Fruit fly (Drosophila melanogaster) whole organism, adult: Measurements from ENCODE around the gene CG17404.

ENCODE experiments used
- CG14711 ChIP-seq: fragments of 200-800 bp; sonication (Bioruptor generic); optimal IDR thresholded peaks from 2 replicates; lab custom pipeline; 2018; ENCODE audit warnings: missing biosample characterization, mild to moderate bottlenecking, missing genetic modification characterization, moderate library complexity
- CG33017 ChIP-seq: fragments of 200-800 bp; sonication (Bioruptor generic); optimal IDR thresholded peaks from 2 replicates; lab custom pipeline; 2018; ENCODE audit warnings: missing biosample characterization, mild to moderate bottlenecking, missing genetic modification characterization, moderate library complexity
- CG7045 ChIP-seq: fragments of 200-800 bp; sonication (Bioruptor generic); optimal IDR thresholded peaks from 2 replicates; lab custom pipeline; 2017; ENCODE audit warnings: missing biosample characterization, mild to moderate bottlenecking, missing genetic modification characterization
- Clk ChIP-seq: fragments of 200-800 bp; sonication (Bioruptor generic); optimal IDR thresholded peaks from 2 replicates; lab custom pipeline; 2017; ENCODE audit warnings: missing biosample characterization, missing genetic modification characterization
- Mnt ChIP-seq: fragments of 200-800 bp; sonication (Bioruptor generic); optimal IDR thresholded peaks from 2 replicates; lab custom pipeline; 2016; ENCODE audit warnings: missing biosample characterization, mild to moderate bottlenecking, missing genetic modification characterization
- bab1 ChIP-seq: fragments of 200-800 bp; sonication (Bioruptor generic); optimal IDR thresholded peaks from 3 replicates; lab custom pipeline; 2019; ENCODE audit warnings: missing biosample characterization, mild to moderate bottlenecking, missing genetic modification characterization, moderate library complexity
- cnc ChIP-seq, 2 experiments: fragments of >200 bp; optimal IDR thresholded peaks; 2 replicates each; lab custom pipeline; 2017
- ovo ChIP-seq: fragments of 200-800 bp; sonication (Bioruptor generic); optimal IDR thresholded peaks from 2 replicates; lab custom pipeline; 2016; ENCODE audit warnings: missing biosample characterization, missing genetic modification characterization
- toe ChIP-seq: fragments of 200-800 bp; sonication (Bioruptor generic); optimal IDR thresholded peaks from 2 replicates; lab custom pipeline; 2016; ENCODE audit warnings: missing biosample characterization, missing genetic modification characterization

dm6 chr3R:12259013-12259412 lies 34.2 kb upstream of the CG17404 start:
- TF ChIP-seq toe (GFP tag; lab: Kevin White, UChicago) = no peak
- TF ChIP-seq cnc (optimal IDR thresholded peaks at IDR 0.05; lab: Kevin White, UChicago) = no peak
- no peak for TF ChIP-seq CG7045 (GFP tag; lab: Kevin White, UChicago)
- TF ChIP-seq bab1 = no peak
- no peak for TF ChIP-seq CG33017 (tag; lab: Kevin White, UChicago)
- TF ChIP-seq Mnt = no peak
- TF ChIP-seq Clk = no peak
- TF ChIP-seq CG14711 (tag; lab: Kevin White, UChicago) = no peak
- no peak for TF ChIP-seq ovo
